Worm (Caenorhabditis elegans) whole organism, L4 larva: Measurements from ENCODE around the gene nhr-14.

Source experiments
- F26F4.8 ChIP-seq: fragments of 200-800 bp; sonication (Bioruptor generic); conservative IDR thresholded peaks from 2 replicates; pipeline ENCODE4 v1.3.6; 2022; ENCODE audit warnings: missing genetic modification characterization, missing compliant biosample characterization
- T20F7.1 ChIP-seq: fragments of 200-800 bp; sonication (Bioruptor generic); optimal IDR thresholded peaks from 2 replicates; lab custom pipeline; 2018; ENCODE audit warnings: mild to moderate bottlenecking, missing genetic modification characterization, missing compliant biosample characterization
- T26A8.4 ChIP-seq: fragments of 200-800 bp; sonication (Bioruptor generic); IDR thresholded peaks from 2 replicates; pipeline ENCODE4 v1.3.6; 2022; ENCODE audit warnings: missing genetic modification characterization, missing compliant biosample characterization
- aha-1 ChIP-seq: fragments of 150-350 bp; peaks from one replicate; lab custom pipeline; 2014; ENCODE audit warnings: missing biosample characterization, missing genetic modification characterization
- arid-1 ChIP-seq: fragments of 200-800 bp; sonication (Bioruptor generic); conservative IDR thresholded peaks from 2 replicates; pipeline ENCODE4 v1.3.6; 2022; ENCODE audit warnings: missing genetic modification reagents, missing genetic modification characterization, missing compliant biosample characterization
- ceh-20 ChIP-seq: fragments of 200-800 bp; sonication (Bioruptor generic); IDR thresholded peaks from 2 replicates; pipeline ENCODE4 v1.3.6; 2022; ENCODE audit warnings: missing genetic modification reagents, missing genetic modification characterization, missing compliant biosample characterization
- ceh-28 ChIP-seq: fragments of 150-350 bp; optimal IDR thresholded peaks from 2 replicates; lab custom pipeline; 2014; ENCODE audit warnings: missing biosample characterization, missing genetic modification reagents, missing genetic modification characterization
- ceh-44 ChIP-seq: fragments of 200-800 bp; sonication (Bioruptor generic); IDR thresholded peaks from 2 replicates; pipeline ENCODE4 v1.3.6; 2022; ENCODE audit warnings: missing genetic modification reagents, missing genetic modification characterization, missing compliant biosample characterization
- ceh-62 ChIP-seq: sonication (generic microtip); optimal IDR thresholded peaks from 2 replicates; lab custom pipeline; 2017; ENCODE audit warnings: missing biosample characterization, missing genetic modification characterization
- cey-2 ChIP-seq: sonication (generic microtip); optimal IDR thresholded peaks from 3 replicates; lab custom pipeline; 2017; ENCODE audit warnings: missing genetic modification characterization, mild to moderate bottlenecking, missing compliant biosample characterization, antibody characterized with exemption, borderline replicate concordance; ENCODE audit not compliant: insufficient read depth
- daf-16 ChIP-seq, 3 experiments: sonication (generic microtip); optimal IDR thresholded peaks; 2 replicates each; lab custom pipeline; 2016 to 2017; ENCODE audit warnings: missing genetic modification characterization in 3 of 3, missing genetic modification reagents in 3 of 3, mild to moderate bottlenecking in 2 of 3, missing compliant biosample characterization in 2 of 3, missing biosample characterization in 1 of 3, moderate library complexity in 1 of 3
- daf-8 ChIP-seq: fragments of 200-800 bp; sonication (Bioruptor generic); IDR thresholded peaks from 2 replicates; pipeline ENCODE4 v1.3.6; 2022; ENCODE audit warnings: missing genetic modification characterization, missing compliant biosample characterization
- dmd-6 ChIP-seq: fragments of 200-800 bp; sonication (Bioruptor generic); IDR thresholded peaks from 2 replicates; pipeline ENCODE4 v1.3.6; 2022; ENCODE audit warnings: missing genetic modification reagents, missing genetic modification characterization, missing compliant biosample characterization
- dmd-8 ChIP-seq: fragments of 200-800 bp; sonication (Bioruptor generic); IDR thresholded peaks from 2 replicates; pipeline ENCODE4 v1.3.6; 2022; ENCODE audit warnings: missing genetic modification characterization, missing compliant biosample characterization
- duxl-1 ChIP-seq: sonication (generic microtip); optimal IDR thresholded peaks from 2 replicates; lab custom pipeline; 2016; ENCODE audit warnings: mild to moderate bottlenecking, missing genetic modification characterization, moderate library complexity, missing compliant biosample characterization; ENCODE audit not compliant: poor library complexity
- dve-1 ChIP-seq: sonication (generic microtip); optimal IDR thresholded peaks from 2 replicates; lab custom pipeline; 2017; ENCODE audit warnings: antibody characterized with exemption, mild to moderate bottlenecking, missing genetic modification characterization, missing compliant biosample characterization; ENCODE audit not compliant: insufficient read depth
- hlh-11 ChIP-seq: fragments of 200-800 bp; sonication (Bioruptor generic); optimal IDR thresholded peaks from 2 replicates; lab custom pipeline; 2018; ENCODE audit warnings: mild to moderate bottlenecking, missing genetic modification characterization, missing compliant biosample characterization
- hlh-30 ChIP-seq: sonication (generic microtip); optimal IDR thresholded peaks from 2 replicates; lab custom pipeline; 2017; ENCODE audit warnings: antibody characterized with exemption, mild to moderate bottlenecking, missing genetic modification characterization, missing compliant biosample characterization; ENCODE audit not compliant: insufficient read depth
- hmg-1.1 ChIP-seq: fragments of 200-800 bp; sonication (Bioruptor generic); IDR thresholded peaks from 2 replicates; pipeline ENCODE4 v1.3.6; 2022; ENCODE audit warnings: missing genetic modification reagents, missing genetic modification characterization, missing compliant biosample characterization
- lin-13 ChIP-seq: fragments of 150-350 bp; optimal IDR thresholded peaks from 2 replicates; lab custom pipeline; 2014; ENCODE audit warnings: missing biosample characterization, missing genetic modification reagents, missing genetic modification characterization
- mdl-1 ChIP-seq, 2 experiments: fragments of 150-350 bp in 1 of 2; sonication (generic microtip) in 1 of 2; optimal IDR thresholded peaks; 2 replicates each; lab custom pipeline; 2014 to 2017; ENCODE audit warnings: missing biosample characterization in 2 of 2, missing genetic modification characterization in 2 of 2
- mdt-29 ChIP-seq: fragments of 200-800 bp; sonication (Bioruptor generic); IDR thresholded peaks from 2 replicates; pipeline ENCODE4 v1.3.6; 2022; ENCODE audit warnings: missing genetic modification reagents, missing genetic modification characterization, missing compliant biosample characterization
- nhr-10 ChIP-seq: fragments of 150-350 bp; optimal IDR thresholded peaks from 2 replicates; lab custom pipeline; 2014; ENCODE audit warnings: missing biosample characterization, missing genetic modification characterization
- nhr-28 ChIP-seq: fragments of 150-350 bp; optimal IDR thresholded peaks from 2 replicates; lab custom pipeline; 2014; ENCODE audit warnings: missing biosample characterization, missing genetic modification characterization
- pqm-1 ChIP-seq: sonication (generic microtip); optimal IDR thresholded peaks from 2 replicates; lab custom pipeline; 2017; ENCODE audit warnings: missing biosample characterization, missing genetic modification characterization
- rbr-2 ChIP-seq: sonication (generic microtip); optimal IDR thresholded peaks from 2 replicates; lab custom pipeline; 2016; ENCODE audit warnings: missing genotype, missing genetic modification characterization, missing compliant biosample characterization
- skn-1 ChIP-seq: fragments of 150-350 bp; optimal IDR thresholded peaks from 2 replicates; lab custom pipeline; 2014; ENCODE audit warnings: missing biosample characterization, missing genetic modification characterization
- spr-1 ChIP-seq: sonication (generic microtip); optimal IDR thresholded peaks from 2 replicates; lab custom pipeline; 2016; ENCODE audit warnings: mild to moderate bottlenecking, missing genetic modification characterization, missing compliant biosample characterization
- tag-97 ChIP-seq: fragments of 200-800 bp; sonication (Bioruptor generic); IDR thresholded peaks from 2 replicates; pipeline ENCODE4 v1.3.6; 2022; ENCODE audit warnings: missing genetic modification characterization, missing compliant biosample characterization
- tra-1 ChIP-seq: fragments of 200-800 bp; sonication (Bioruptor generic); IDR thresholded peaks from 2 replicates; pipeline ENCODE4 v1.3.6; 2022; ENCODE audit warnings: missing genetic modification reagents, missing genetic modification characterization, missing compliant biosample characterization
- unc-62 ChIP-seq, 3 experiments: fragments of 150-350 bp in 1 of 3; sonication (generic microtip); optimal IDR thresholded peaks in 2 of 3; peaks in 1 of 3; 1 replicate in 1 of 3; 2 replicates in 2 of 3; lab custom pipeline; 2014 to 2017; ENCODE audit warnings: missing biosample characterization in 3 of 3, missing genetic modification characterization in 3 of 3, missing genetic modification reagents in 3 of 3, missing genotype in 1 of 3
- zip-2 ChIP-seq: fragments of 150-350 bp; optimal IDR thresholded peaks from 2 replicates; lab custom pipeline; 2014; ENCODE audit warnings: missing biosample characterization, missing genetic modification characterization
- ztf-11 ChIP-seq: fragments of 150-350 bp; optimal IDR thresholded peaks from 2 replicates; lab custom pipeline; 2014; ENCODE audit warnings: missing biosample characterization, missing genetic modification characterization

The nhr-14 gene

ce11 chrX:8438756-8439155, 37.2 kb downstream of the nhr-14 start:
- no peak for TF ChIP-seq ceh-62 (tag; lab: Kevin White, UChicago)
- peak in 1 of 2 experiments; percentile 77 for TF ChIP-seq unc-62 (GFP tag; optimal IDR thresholded peaks at IDR 0.05 in 1 of 2; lab: Kevin White, UChicago)
- TF ChIP-seq unc-62 (tag; optimal IDR thresholded peaks at IDR 0.05; lab: Kevin White, UChicago) = no peak
- no peak for TF ChIP-seq nhr-10 (tag; lab: Kevin White, UChicago)
- peak; percentile 18 for TF ChIP-seq dve-1 (tag; lab: Kevin White, UChicago)

DNA sequence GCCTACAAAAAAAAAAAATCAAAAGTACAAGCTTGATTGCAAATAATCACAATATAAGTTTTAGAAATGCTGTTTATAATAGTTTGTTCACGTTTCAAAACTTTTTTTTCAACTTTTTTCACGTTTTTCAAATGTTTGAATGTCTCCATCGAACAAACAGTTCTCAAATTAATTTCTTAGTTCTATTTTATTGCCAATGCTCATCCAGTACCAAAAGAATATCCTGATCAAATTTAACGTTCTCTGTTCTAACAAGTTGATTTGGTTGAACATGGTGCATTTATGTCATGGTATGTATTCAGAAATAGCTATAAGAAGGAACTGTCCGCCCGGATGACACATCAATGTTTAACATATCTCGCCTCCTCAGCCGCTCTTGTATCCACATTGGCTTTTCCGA, 43.6 kb downstream of the nhr-14 start, which contains the start of gene kin-9:
Gene kin-9, plus strand, starts transcription at position 301 of the 400 bp plus-strand sequence.
- TF ChIP-seq spr-1 (tag; lab: Kevin White, UChicago) = no peak
- no peak for TF ChIP-seq rbr-2 (tag; lab: Kevin White, UChicago)
- no peak for TF ChIP-seq hlh-30 (tag; lab: Kevin White, UChicago)
- TF ChIP-seq ceh-20 (GFP tag; lab: Robert Waterston, UW) = no peak
- no peak for TF ChIP-seq arid-1
- no peak for TF ChIP-seq mdl-1 (tag; optimal IDR thresholded peaks at IDR 0.05; lab: Kevin White, UChicago)
- TF ChIP-seq lin-13 (GFP tag; lab: Kevin White, UChicago) = no peak
- TF ChIP-seq ztf-11 (tag; lab: Kevin White, UChicago) = no peak
- TF ChIP-seq daf-16 (GFP tag; optimal IDR thresholded peaks at IDR 0.05; lab: Kevin White, UChicago) = no peak
- TF ChIP-seq daf-16 (tag; optimal IDR thresholded peaks at IDR 0.05; lab: Kevin White, UChicago) = no peak
- TF ChIP-seq skn-1 = no peak
- TF ChIP-seq F26F4.8 (GFP tag; lab: Robert Waterston, UW) = no peak
- TF ChIP-seq ceh-28 (tag; lab: Kevin White, UChicago) = no peak
- no peak for TF ChIP-seq mdt-29 (GFP tag; lab: Robert Waterston, UW)
- no peak for TF ChIP-seq daf-8 (GFP tag; lab: Robert Waterston, UW)
- no peak for TF ChIP-seq aha-1 (tag; lab: Kevin White, UChicago)
- TF ChIP-seq nhr-10 (tag; lab: Kevin White, UChicago) = no peak

DNA sequence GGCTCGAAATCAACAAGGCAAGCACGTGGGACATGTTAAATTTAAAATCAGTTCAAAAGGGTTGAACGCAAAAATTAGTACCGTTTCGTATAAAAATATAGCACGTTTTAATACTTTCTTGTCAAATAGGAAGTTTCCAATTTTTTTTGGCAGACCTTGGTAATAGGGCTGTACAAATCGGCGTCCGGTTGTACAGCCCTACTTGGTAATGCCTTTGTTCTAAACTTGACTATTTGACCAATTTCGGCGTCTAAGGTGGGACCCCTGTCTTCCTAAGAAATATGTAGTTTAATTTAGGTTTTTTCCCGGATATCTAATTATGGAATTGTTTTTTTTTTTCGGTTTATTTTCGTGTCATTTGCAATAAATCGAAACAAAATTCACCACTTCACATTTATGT, 46.5 kb downstream of the nhr-14 start:
- TF ChIP-seq tag-97 (GFP tag; lab: Robert Waterston, UW) (no peak), hmg-1.1 (GFP tag; lab: Robert Waterston, UW) (no peak)

DNA sequence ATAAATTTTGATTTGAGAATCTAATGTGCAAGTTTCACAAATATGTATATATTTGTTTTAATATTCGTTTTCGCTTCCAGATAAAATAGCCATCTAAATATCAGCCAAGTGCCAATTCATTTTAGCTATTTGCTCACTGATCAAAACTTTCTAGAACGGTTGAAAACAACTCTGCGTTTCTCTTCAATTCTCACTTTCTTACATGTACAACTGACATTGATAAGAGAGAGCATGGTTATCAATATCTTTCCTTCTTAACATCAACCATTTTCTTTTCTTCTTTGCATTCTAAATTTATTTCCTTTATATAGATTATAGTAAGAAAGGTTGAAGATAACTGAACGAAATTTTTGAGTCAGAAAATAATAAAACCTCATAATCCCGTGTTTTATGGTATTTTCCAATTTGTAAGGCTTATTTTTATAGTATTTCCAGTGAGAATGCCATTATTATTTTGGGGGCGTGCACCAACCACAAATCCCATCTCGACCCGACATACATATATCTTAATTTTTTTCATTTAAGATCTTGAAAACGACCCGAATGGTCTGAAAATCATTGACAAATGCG, 47.6 kb downstream of the nhr-14 start, which contains the start of gene F08F1.3:
Gene F08F1.3, plus strand, starts transcription at position 520 of the 570 bp plus-strand sequence.
- TF ChIP-seq nhr-10 (tag; lab: Kevin White, UChicago) (no peak), dmd-6 (GFP tag; lab: Robert Waterston, UW) (peak; percentile 29; the same call in 1 of the 2 replicates), daf-16 (GFP tag; optimal IDR thresholded peaks at IDR 0.05; lab: Kevin White, UChicago) (no peak), daf-16 (tag; optimal IDR thresholded peaks at IDR 0.05; lab: Kevin White, UChicago) (peak; percentile 83), arid-1 (no peak), mdt-29 (GFP tag; lab: Robert Waterston, UW) (no peak), pqm-1 (peak; percentile 80), hlh-11 (peak; percentile 21), duxl-1 (tag; lab: Kevin White, UChicago) (no peak), dmd-8 (GFP tag; lab: Robert Waterston, UW) (no peak), skn-1 (no peak), tra-1 (GFP tag; lab: Robert Waterston, UW) (no peak), zip-2 (tag; lab: Kevin White, UChicago) (no peak), dve-1 (tag; lab: Kevin White, UChicago) (peak; percentile 78), nhr-28 (tag; lab: Kevin White, UChicago) (peak; percentile 52), unc-62 (GFP tag; optimal IDR thresholded peaks at IDR 0.05 in 1 of 2; lab: Kevin White, UChicago) (no peak), unc-62 (tag; optimal IDR thresholded peaks at IDR 0.05; lab: Kevin White, UChicago) (no peak), ceh-44 (GFP tag; lab: Robert Waterston, UW) (no peak), hlh-30 (tag; lab: Kevin White, UChicago) (no peak), cey-2 (no peak), T20F7.1 (GFP tag; lab: Kevin White, UChicago) (no peak), T26A8.4 (no peak)
